Fruit fly (Drosophila melanogaster): Measurements from ENCODE around the gene sev.

dm6 chrX:11132312-11132711 lies 46.2 kb upstream of the sev start, which contains the start of gene CG44385:
- TF ChIP-seq CG8478 (optimal IDR thresholded peaks at IDR 0.05) (no peak), CTCF (optimal IDR thresholded peaks at IDR 0.05) (no peak)

All from S2 (cell line).